Worm (Caenorhabditis elegans) whole organism, L4 larva: ENCODE data around the gene C46A5.6.

ENCODE experiments used
- Y105C5A.15 ChIP-seq: fragments of 200-800 bp; sonication (Bioruptor generic); IDR thresholded peaks from 2 replicates; pipeline ENCODE4 v1.3.6; 2022; ENCODE audit warnings: missing genetic modification characterization, missing compliant biosample characterization
- dmd-6 ChIP-seq: fragments of 200-800 bp; sonication (Bioruptor generic); IDR thresholded peaks from 2 replicates; pipeline ENCODE4 v1.3.6; 2022; ENCODE audit warnings: missing genetic modification reagents, missing genetic modification characterization, missing compliant biosample characterization
- egl-27 ChIP-seq: sonication (generic microtip); optimal IDR thresholded peaks from 3 replicates; lab custom pipeline; 2017; ENCODE audit warnings: missing biosample characterization, missing genetic modification reagents, missing genetic modification characterization
- lin-39 ChIP-seq: fragments of 150-350 bp; optimal IDR thresholded peaks from 2 replicates; lab custom pipeline; 2014; ENCODE audit warnings: missing biosample characterization, missing genetic modification reagents, missing genetic modification characterization
- nhr-237 ChIP-seq: sonication (generic microtip); optimal IDR thresholded peaks from 2 replicates; lab custom pipeline; 2017; ENCODE audit warnings: missing biosample characterization, missing genetic modification characterization
- nhr-42 ChIP-seq: fragments of 200-800 bp; sonication (Bioruptor generic); IDR thresholded peaks from 2 replicates; pipeline ENCODE4 v1.3.6; 2022; ENCODE audit warnings: missing genetic modification characterization, missing compliant biosample characterization
- pha-4 ChIP-seq, 2 experiments: fragments of 150-350 bp in 1 of 2; fragments of 200-800 bp in 1 of 2; sonication (Bioruptor generic) in 1 of 2; IDR thresholded peaks in 1 of 2; optimal IDR thresholded peaks in 1 of 2; 2 replicates each; pipeline versions ENCODE4 v1.3.6 to Lab custom; 2014 to 2022; ENCODE audit warnings: missing genetic modification characterization in 2 of 2, missing genetic modification reagents in 2 of 2, missing biosample characterization in 1 of 2, missing compliant biosample characterization in 1 of 2
- unc-62 ChIP-seq, 3 experiments: fragments of 150-350 bp in 1 of 3; sonication (generic microtip); optimal IDR thresholded peaks in 2 of 3; peaks in 1 of 3; 1 replicate in 1 of 3; 2 replicates in 2 of 3; lab custom pipeline; 2014 to 2017; ENCODE audit warnings: missing biosample characterization in 3 of 3, missing genetic modification characterization in 3 of 3, missing genetic modification reagents in 3 of 3, missing genotype in 1 of 3

- TF ChIP-seq nhr-42 (GFP tag; lab: Robert Waterston, UW) (no peak), egl-27 (tag; lab: Kevin White, UChicago) (no peak), Y105C5A.15 (GFP tag; lab: Robert Waterston, UW) (no peak), lin-39 (tag; lab: Kevin White, UChicago) (no peak), dmd-6 (GFP tag; lab: Robert Waterston, UW) (no peak), nhr-237 (tag; lab: Kevin White, UChicago) (no peak), pha-4 (GFP tag; IDR thresholded peaks at IDR 0.05; lab: Robert Waterston, UW) (no peak), pha-4 (tag; optimal IDR thresholded peaks at IDR 0.05; lab: Kevin White, UChicago) (no peak), unc-62 (GFP tag; optimal IDR thresholded peaks at IDR 0.05 in 1 of 2; lab: Kevin White, UChicago) (no peak), unc-62 (tag; optimal IDR thresholded peaks at IDR 0.05; lab: Kevin White, UChicago) (no peak)
These were observed 36.4 kb downstream of the C46A5.6 start for ce11 chrIV:7727258-7727657.
